Worm (Caenorhabditis elegans) whole organism, early embryonic: ENCODE measurements around the gene C54F6.19.

Experiments used
- B0310.2 ChIP-seq: sonication (generic microtip); optimal IDR thresholded peaks from 2 replicates; lab custom pipeline; 2016; ENCODE audit warnings: mild to moderate bottlenecking, missing genetic modification characterization, missing compliant biosample characterization
- F13C5.2 ChIP-seq: sonication (generic microtip); optimal IDR thresholded peaks from 2 replicates; lab custom pipeline; 2017; ENCODE audit warnings: mild to moderate bottlenecking, missing genetic modification characterization, inconsistent platforms, missing compliant biosample characterization
- aly-1 ChIP-seq: sonication (generic microtip); optimal IDR thresholded peaks from 2 replicates; lab custom pipeline; 2016; ENCODE audit warnings: missing genetic modification characterization, missing compliant biosample characterization
- ama-1 ChIP-seq: fragments of 150-350 bp; optimal IDR thresholded peaks from 2 replicates; lab custom pipeline; 2014
- ceh-13 ChIP-seq: fragments of 200-800 bp; sonication (Bioruptor generic); optimal IDR thresholded peaks from 2 replicates; lab custom pipeline; 2018; ENCODE audit warnings: mild to moderate bottlenecking, missing genetic modification characterization, missing compliant biosample characterization
- ceh-36 ChIP-seq: sonication (generic microtip); optimal IDR thresholded peaks from 2 replicates; lab custom pipeline; 2016; ENCODE audit warnings: missing genetic modification characterization, inconsistent platforms, missing compliant biosample characterization
- ets-7 ChIP-seq: sonication (generic microtip); optimal IDR thresholded peaks from 2 replicates; lab custom pipeline; 2016; ENCODE audit warnings: missing genotype, missing genetic modification characterization, missing compliant biosample characterization
- flt-1 ChIP-seq: fragments of 200-800 bp; sonication (Bioruptor generic); IDR thresholded peaks from 2 replicates; pipeline ENCODE4 v1.3.6; 2022; ENCODE audit warnings: missing genetic modification characterization, missing compliant biosample characterization
- hmbx-1 ChIP-seq: sonication (generic microtip); optimal IDR thresholded peaks from 2 replicates; lab custom pipeline; 2016; ENCODE audit warnings: mild to moderate bottlenecking, missing genetic modification characterization, missing compliant biosample characterization
- hmg-4 ChIP-seq: fragments of 200-800 bp; sonication (Bioruptor generic); optimal IDR thresholded peaks from 2 replicates; lab custom pipeline; 2018; ENCODE audit warnings: mild to moderate bottlenecking, missing genetic modification characterization, missing compliant biosample characterization
- hnd-1 ChIP-seq: sonication (generic microtip); optimal IDR thresholded peaks from 2 replicates; lab custom pipeline; 2016; ENCODE audit warnings: missing genetic modification characterization, missing compliant biosample characterization
- pes-1 ChIP-seq: fragments of 200-800 bp; sonication (Bioruptor generic); IDR thresholded peaks from 2 replicates; pipeline ENCODE4 v1.3.6; 2022; ENCODE audit warnings: missing genetic modification reagents, missing genetic modification characterization, missing compliant biosample characterization
- scrt-1 ChIP-seq: fragments of 200-800 bp; sonication (Bioruptor generic); IDR thresholded peaks from 2 replicates; pipeline ENCODE4 v1.3.6; 2022; ENCODE audit warnings: missing genetic modification characterization, missing compliant biosample characterization
- sea-1 ChIP-seq: fragments of 200-800 bp; sonication (Bioruptor generic); conservative IDR thresholded peaks from 2 replicates; pipeline ENCODE4 v1.3.6; 2022; ENCODE audit warnings: missing genetic modification characterization, missing compliant biosample characterization
- tbx-11 ChIP-seq: fragments of 200-800 bp; sonication (Bioruptor generic); IDR thresholded peaks from 2 replicates; pipeline ENCODE4 v1.3.6; 2022; ENCODE audit warnings: missing genetic modification characterization, missing compliant biosample characterization
- tbx-37 ChIP-seq: fragments of 200-800 bp; sonication (Bioruptor generic); conservative IDR thresholded peaks from 2 replicates; pipeline ENCODE4 v1.3.6; 2022; ENCODE audit warnings: missing genetic modification reagents, missing genetic modification characterization, missing compliant biosample characterization
- tra-4 ChIP-seq: sonication (generic microtip); optimal IDR thresholded peaks from 2 replicates; lab custom pipeline; 2017; ENCODE audit warnings: missing genetic modification characterization, missing compliant biosample characterization

Gene C54F6.19

ce11 chrV:7520077-7520476, 25.2 kb upstream of the C54F6.19 start, which contains the start of gene srb-19:
Gene srb-19, minus strand, starts transcription at chrV:7520177.
- TF ChIP-seq B0310.2 (tag; lab: Kevin White, UChicago) (no peak), F13C5.2 (tag; lab: Kevin White, UChicago) (no peak)

ce11 chrV:7521304-7521703, 24.0 kb upstream of the C54F6.19 start:
- TF ChIP-seq hmg-4 (no peak), F13C5.2 (tag; lab: Kevin White, UChicago) (no peak), pes-1 (GFP tag; lab: Robert Waterston, UW) (no peak)

- TF ChIP-seq hmbx-1 (tag; lab: Kevin White, UChicago) (no peak), ceh-36 (tag; lab: Kevin White, UChicago) (no peak), hnd-1 (tag; lab: Kevin White, UChicago) (no peak), flt-1 (GFP tag; lab: Robert Waterston, UW) (no peak), aly-1 (tag; lab: Kevin White, UChicago) (no peak), ets-7 (tag; lab: Kevin White, UChicago) (no peak), pes-1 (GFP tag; lab: Robert Waterston, UW) (no peak), scrt-1 (GFP tag; lab: Robert Waterston, UW) (no peak), hmg-4 (no peak), B0310.2 (tag; lab: Kevin White, UChicago) (no peak), sea-1 (GFP tag; lab: Robert Waterston, UW) (no peak), tra-4 (tag; lab: Kevin White, UChicago) (no peak)
These were observed 23.0 kb upstream of the C54F6.19 start, which contains the start of gene C54F6.15 for ce11 chrV:7522279-7522678. Gene C54F6.15, minus strand, starts transcription at chrV:7522379.

ce11 chrV:7523392-7523791, 21.9 kb upstream of the C54F6.19 start, which contains the start of gene C54F6.6:
Gene C54F6.6, plus strand, starts transcription at chrV:7523692.
- TF ChIP-seq aly-1 (tag; lab: Kevin White, UChicago) (no peak), hmbx-1 (tag; lab: Kevin White, UChicago) (no peak), ceh-13 (GFP tag; lab: Kevin White, UChicago) (no peak), flt-1 (GFP tag; lab: Robert Waterston, UW) (no peak), scrt-1 (GFP tag; lab: Robert Waterston, UW) (no peak), tbx-37 (GFP tag; lab: Robert Waterston, UW) (no peak), ceh-36 (tag; lab: Kevin White, UChicago) (no peak), F13C5.2 (tag; lab: Kevin White, UChicago) (no peak), tra-4 (tag; lab: Kevin White, UChicago) (no peak), hnd-1 (tag; lab: Kevin White, UChicago) (no peak), hmg-4 (no peak), ama-1 (lab: Kevin White, UChicago) (no peak), tbx-11 (no peak)

- TF ChIP-seq B0310.2 (tag; lab: Kevin White, UChicago) (no peak), hnd-1 (tag; lab: Kevin White, UChicago) (no peak), tbx-11 (no peak), flt-1 (GFP tag; lab: Robert Waterston, UW) (no peak), sea-1 (GFP tag; lab: Robert Waterston, UW) (no peak), pes-1 (GFP tag; lab: Robert Waterston, UW) (no peak), ceh-36 (tag; lab: Kevin White, UChicago) (no peak), aly-1 (tag; lab: Kevin White, UChicago) (no peak), hmg-4 (no peak), ceh-13 (GFP tag; lab: Kevin White, UChicago) (no peak), F13C5.2 (tag; lab: Kevin White, UChicago) (no peak), ets-7 (tag; lab: Kevin White, UChicago) (no peak)
These were observed 20.8 kb upstream of the C54F6.19 start, which contains the start of gene C54F6.20 for ce11 chrV:7524447-7524846. Gene C54F6.20, plus strand, starts transcription at chrV:7524747.

- no peak for TF ChIP-seq sea-1 (GFP tag; lab: Robert Waterston, UW)
- TF ChIP-seq ceh-36 (tag; lab: Kevin White, UChicago) = no peak
- no peak for TF ChIP-seq hnd-1 (tag; lab: Kevin White, UChicago)
- no peak for TF ChIP-seq tbx-37 (GFP tag; lab: Robert Waterston, UW)
- no peak for TF ChIP-seq ceh-13 (GFP tag; lab: Kevin White, UChicago)
These were observed 19.6 kb upstream of the C54F6.19 start, which contains the start of gene C54F6.18 for ce11 chrV:7525695-7526094. Gene C54F6.18, plus strand, starts transcription at chrV:7525995.

- no peak for TF ChIP-seq tra-4 (tag; lab: Kevin White, UChicago)
- no peak for TF ChIP-seq ceh-13 (GFP tag; lab: Kevin White, UChicago)
- no peak for TF ChIP-seq F13C5.2 (tag; lab: Kevin White, UChicago)
- TF ChIP-seq flt-1 (GFP tag; lab: Robert Waterston, UW) = no peak
- no peak for TF ChIP-seq ceh-36 (tag; lab: Kevin White, UChicago)
- no peak for TF ChIP-seq pes-1 (GFP tag; lab: Robert Waterston, UW)
- TF ChIP-seq hmg-4 = no peak
- TF ChIP-seq hnd-1 (tag; lab: Kevin White, UChicago) = no peak
These were observed 18.1 kb upstream of the C54F6.19 start, which contains the start of gene C54F6.17 for ce11 chrV:7527153-7527552. Gene C54F6.17, plus strand, starts transcription at chrV:7527453.

- TF ChIP-seq hmg-4 = no peak
- no peak for TF ChIP-seq tbx-11
- TF ChIP-seq F13C5.2 (tag; lab: Kevin White, UChicago) = no peak
- TF ChIP-seq pes-1 (GFP tag; lab: Robert Waterston, UW) = no peak
- no peak for TF ChIP-seq aly-1 (tag; lab: Kevin White, UChicago)
- no peak for TF ChIP-seq tra-4 (tag; lab: Kevin White, UChicago)
- no peak for TF ChIP-seq tbx-37 (GFP tag; lab: Robert Waterston, UW)
- no peak for TF ChIP-seq ets-7 (tag; lab: Kevin White, UChicago)
- no peak for TF ChIP-seq hnd-1 (tag; lab: Kevin White, UChicago)
- no peak for TF ChIP-seq flt-1 (GFP tag; lab: Robert Waterston, UW)
- TF ChIP-seq hmbx-1 (tag; lab: Kevin White, UChicago) = no peak
- TF ChIP-seq ama-1 (lab: Kevin White, UChicago) = no peak
- no peak for TF ChIP-seq ceh-36 (tag; lab: Kevin White, UChicago)
- no peak for TF ChIP-seq ceh-13 (GFP tag; lab: Kevin White, UChicago)
- no peak for TF ChIP-seq sea-1 (GFP tag; lab: Robert Waterston, UW)
- no peak for TF ChIP-seq scrt-1 (GFP tag; lab: Robert Waterston, UW)
These were observed 16.5 kb upstream of the C54F6.19 start, which contains the start of gene C54F6.5 for ce11 chrV:7528816-7529215. Gene C54F6.5, plus strand, starts transcription at chrV:7529116.
